Fruit fly (Drosophila melanogaster) whole organism, pupa: Measurements from ENCODE around the gene beat-IV.

Experiments used
- CG15710 ChIP-seq: fragments of 200-800 bp; sonication (Bioruptor generic); optimal IDR thresholded peaks from 2 replicates; lab custom pipeline; 2018; ENCODE audit warnings: missing biosample characterization, mild to moderate bottlenecking, missing genetic modification characterization, moderate library complexity
- EcR ChIP-seq: fragments of 200-800 bp; sonication (Bioruptor generic); optimal IDR thresholded peaks from 3 replicates; lab custom pipeline; 2019; ENCODE audit warnings: missing biosample characterization, missing genetic modification characterization, mild to moderate bottlenecking, moderate library complexity, missing genetic modification reagents

beat-IV gene

DNA sequence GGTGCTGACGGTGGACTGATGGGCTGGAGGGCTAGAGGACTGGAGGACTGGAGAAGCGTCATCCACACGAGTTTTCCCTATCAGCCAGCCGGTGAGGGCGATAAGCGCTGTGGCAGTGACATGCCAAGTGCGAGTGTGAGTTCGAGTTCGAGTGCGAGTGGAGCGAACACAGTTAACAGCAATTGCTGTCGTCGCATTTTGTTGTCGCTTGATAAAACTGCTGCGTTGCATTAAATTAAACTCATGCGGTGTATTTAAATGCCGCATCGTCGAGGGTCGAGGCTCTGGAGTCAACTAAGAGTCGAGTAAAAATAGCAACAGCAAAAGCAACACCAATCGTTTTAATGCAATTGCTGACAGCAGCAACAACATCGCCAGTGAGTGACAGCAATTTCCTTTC lies 72.4 kb downstream of the beat-IV start:
- TF ChIP-seq EcR (GFP tag; lab: Kevin White, UChicago) = peak; percentile 62
- no peak for TF ChIP-seq CG15710 (tag; lab: Kevin White, UChicago)
